Fruit fly (Drosophila melanogaster) whole organism, embryonic: ENCODE results near the gene CG17233.
A peak's percentile ranks its signal among the peaks of the same experiment; 100 is the strongest.

Experiments used
- Antp ChIP-seq: fragments of 200-800 bp; sonication (Bioruptor generic); optimal IDR thresholded peaks from 3 replicates; lab custom pipeline; 2016; ENCODE audit warnings: missing biosample characterization, missing genetic modification characterization
- BEAF-32 ChIP-seq: fragments of 200-800 bp; sonication (Bioruptor generic); optimal IDR thresholded peaks from 3 replicates; lab custom pipeline; 2017; ENCODE audit warnings: missing biosample characterization, missing genetic modification characterization, mild to moderate bottlenecking, moderate library complexity, missing genetic modification reagents
- Blimp-1 ChIP-seq: fragments of 200-800 bp; sonication (Bioruptor generic); optimal IDR thresholded peaks from 3 replicates; lab custom pipeline; 2018; ENCODE audit warnings: missing biosample characterization, missing genetic modification characterization, mild to moderate bottlenecking, moderate library complexity, missing genetic modification reagents
- BtbVII ChIP-seq: fragments of 200-800 bp; sonication (Bioruptor generic); optimal IDR thresholded peaks from 3 replicates; lab custom pipeline; 2017; ENCODE audit warnings: missing biosample characterization, mild to moderate bottlenecking, missing genetic modification characterization
- CG12155 ChIP-seq: fragments of 200-800 bp; sonication (Bioruptor generic); optimal IDR thresholded peaks from 3 replicates; lab custom pipeline; 2016; ENCODE audit warnings: missing biosample characterization, missing genetic modification characterization
- CG1233 ChIP-seq: fragments of 200-800 bp; sonication (Bioruptor generic); optimal IDR thresholded peaks from 4 replicates; lab custom pipeline; 2018; ENCODE audit warnings: missing biosample characterization, mild to moderate bottlenecking, missing genetic modification characterization
- CG13775 ChIP-seq: fragments of 200-800 bp; sonication (Bioruptor generic); optimal IDR thresholded peaks from 3 replicates; lab custom pipeline; 2017; ENCODE audit warnings: missing biosample characterization, mild to moderate bottlenecking, missing genetic modification characterization
- CG16863 ChIP-seq: fragments of 200-800 bp; sonication (Bioruptor generic); optimal IDR thresholded peaks from 3 replicates; lab custom pipeline; 2016; ENCODE audit warnings: missing biosample characterization, missing genetic modification characterization
- CG17385 ChIP-seq: fragments of 200-800 bp; sonication (Bioruptor generic); optimal IDR thresholded peaks from 3 replicates; lab custom pipeline; 2018; ENCODE audit warnings: missing biosample characterization, mild to moderate bottlenecking, missing genetic modification characterization
- CG17912 ChIP-seq: fragments of 200-800 bp; sonication (Bioruptor generic); optimal IDR thresholded peaks from 2 replicates; lab custom pipeline; 2018; ENCODE audit warnings: missing biosample characterization, mild to moderate bottlenecking, missing genetic modification characterization
- CG2116 ChIP-seq: fragments of 200-800 bp; sonication (Bioruptor generic); optimal IDR thresholded peaks from 3 replicates; lab custom pipeline; 2018; ENCODE audit warnings: missing biosample characterization, mild to moderate bottlenecking, missing genetic modification characterization
- CG2120 ChIP-seq: fragments of 200-800 bp; sonication (Bioruptor generic); optimal IDR thresholded peaks from 3 replicates; lab custom pipeline; 2016; ENCODE audit warnings: missing biosample characterization, missing genetic modification characterization
- CG2678 ChIP-seq: fragments of 200-800 bp; sonication (Bioruptor generic); optimal IDR thresholded peaks from 3 replicates; lab custom pipeline; 2019; ENCODE audit warnings: missing biosample characterization, mild to moderate bottlenecking, missing genetic modification characterization, moderate library complexity
- CG30403 ChIP-seq: fragments of 200-800 bp; sonication (Bioruptor generic); optimal IDR thresholded peaks from 3 replicates; lab custom pipeline; 2016; ENCODE audit warnings: missing biosample characterization, missing genetic modification characterization
- CG32767 ChIP-seq: fragments of 200-800 bp; sonication (Bioruptor generic); IDR thresholded peaks from 2 replicates; pipeline ENCODE4 v1.3.6; 2022; ENCODE audit warnings: missing biosample characterization, missing genetic modification characterization
- CG33557 ChIP-seq: fragments of 200-800 bp; sonication (Bioruptor generic); optimal IDR thresholded peaks from 2 replicates; lab custom pipeline; 2019; ENCODE audit warnings: missing biosample characterization, mild to moderate bottlenecking, missing genetic modification characterization, moderate library complexity
- CG3726 ChIP-seq: fragments of 200-800 bp; sonication (Bioruptor generic); IDR thresholded peaks from 3 replicates; pipeline ENCODE4, ENCODE4 v1.3.6; 2022; ENCODE audit warnings: missing biosample characterization, missing genetic modification characterization
- CG5953 ChIP-seq: fragments of 200-800 bp; sonication (Bioruptor generic); IDR thresholded peaks from 2 replicates; pipeline ENCODE4 v1.3.6; 2022; ENCODE audit warnings: missing biosample characterization, missing genetic modification characterization
- CG6765 ChIP-seq: fragments of 200-800 bp; sonication (Bioruptor generic); optimal IDR thresholded peaks from 3 replicates; lab custom pipeline; 2017; ENCODE audit warnings: missing biosample characterization, mild to moderate bottlenecking, missing genetic modification characterization
- CG7556 ChIP-seq: fragments of 200-800 bp; sonication (Bioruptor generic); optimal IDR thresholded peaks from 2 replicates; lab custom pipeline; 2017; ENCODE audit warnings: missing biosample characterization, mild to moderate bottlenecking, missing genetic modification characterization
- CG7928 ChIP-seq: fragments of 200-800 bp; sonication (Bioruptor generic); optimal IDR thresholded peaks from 2 replicates; lab custom pipeline; 2017; ENCODE audit warnings: missing biosample characterization, mild to moderate bottlenecking, missing genetic modification characterization
- CG7987 ChIP-seq: fragments of 200-800 bp; sonication (Bioruptor generic); optimal IDR thresholded peaks from 2 replicates; lab custom pipeline; 2018; ENCODE audit warnings: missing biosample characterization, mild to moderate bottlenecking, missing genetic modification characterization, moderate library complexity
- CG9609 ChIP-seq: fragments of 200-800 bp; sonication (Bioruptor generic); optimal IDR thresholded peaks from 3 replicates; lab custom pipeline; 2016; ENCODE audit warnings: missing biosample characterization, missing genetic modification characterization
- Dp ChIP-seq: fragments of 200-800 bp; sonication (Bioruptor generic); optimal IDR thresholded peaks from 2 replicates; lab custom pipeline; 2018; ENCODE audit warnings: missing biosample characterization, mild to moderate bottlenecking, missing genetic modification characterization, moderate library complexity
- E2f2 ChIP-seq: fragments of 200-800 bp; sonication (Bioruptor generic); IDR thresholded peaks from 2 replicates; pipeline ENCODE4 v1.3.6; 2022; ENCODE audit warnings: missing biosample characterization, missing genetic modification characterization
- Fer1 ChIP-seq: fragments of 200-800 bp; sonication (Bioruptor generic); optimal IDR thresholded peaks from 2 replicates; lab custom pipeline; 2017; ENCODE audit warnings: missing biosample characterization, mild to moderate bottlenecking, missing genetic modification characterization
- HLH54F ChIP-seq: fragments of 200-800 bp; sonication (Bioruptor generic); optimal IDR thresholded peaks from 3 replicates; lab custom pipeline; 2016; ENCODE audit warnings: missing biosample characterization, missing genetic modification characterization
- HmgZ ChIP-seq: fragments of 200-800 bp; sonication (Bioruptor generic); optimal IDR thresholded peaks from 2 replicates; lab custom pipeline; 2018; ENCODE audit warnings: missing biosample characterization, mild to moderate bottlenecking, missing genetic modification characterization
- Hr3 ChIP-seq: fragments of 200-800 bp; sonication (Bioruptor generic); optimal IDR thresholded peaks from 3 replicates; lab custom pipeline; 2016; ENCODE audit warnings: missing biosample characterization, missing genetic modification characterization
- Mes4 ChIP-seq: fragments of 200-800 bp; sonication (Bioruptor generic); optimal IDR thresholded peaks from 2 replicates; lab custom pipeline; 2016; ENCODE audit warnings: missing biosample characterization, missing genetic modification characterization
- Myb ChIP-seq: fragments of 200-800 bp; sonication (Bioruptor generic); optimal IDR thresholded peaks from 2 replicates; lab custom pipeline; 2016; ENCODE audit warnings: missing biosample characterization, missing genetic modification characterization
- NC2α ChIP-seq: fragments of 200-800 bp; sonication (Bioruptor generic); optimal IDR thresholded peaks from 2 replicates; lab custom pipeline; 2016; ENCODE audit warnings: missing biosample characterization, missing genetic modification characterization
- PHDP ChIP-seq: fragments of 200-800 bp; sonication (Bioruptor generic); optimal IDR thresholded peaks from 3 replicates; lab custom pipeline; 2018; ENCODE audit warnings: missing biosample characterization, mild to moderate bottlenecking, missing genetic modification characterization, moderate library complexity
- Sin3A ChIP-seq: fragments of >200 bp; optimal IDR thresholded peaks from 2 replicates; lab custom pipeline; 2018
- al ChIP-seq: fragments of 200-800 bp; sonication (Bioruptor generic); IDR thresholded peaks from 2 replicates; pipeline ENCODE4 v1.3.6; 2022; ENCODE audit warnings: missing biosample characterization, missing genetic modification characterization
- az2 ChIP-seq: fragments of 200-800 bp; sonication (Bioruptor generic); optimal IDR thresholded peaks from 3 replicates; lab custom pipeline; 2016; ENCODE audit warnings: missing biosample characterization, missing genetic modification characterization
- bsh ChIP-seq, 2 experiments: fragments of 200-800 bp; sonication (Bioruptor generic); optimal IDR thresholded peaks; 2 replicates each; lab custom pipeline; 2017 to 2018; ENCODE audit warnings: mild to moderate bottlenecking in 2 of 2, missing biosample characterization in 2 of 2, missing genetic modification characterization in 2 of 2, moderate library complexity in 1 of 2
- cato ChIP-seq: fragments of 200-800 bp; sonication (Bioruptor generic); optimal IDR thresholded peaks from 2 replicates; lab custom pipeline; 2016; ENCODE audit warnings: missing biosample characterization, missing genetic modification characterization, borderline replicate concordance
- dmrt11E ChIP-seq: fragments of 200-800 bp; sonication (Bioruptor generic); optimal IDR thresholded peaks from 3 replicates; lab custom pipeline; 2018; ENCODE audit warnings: missing biosample characterization, mild to moderate bottlenecking, missing genetic modification characterization, moderate library complexity
- exex ChIP-seq: fragments of 200-800 bp; sonication (Bioruptor generic); optimal IDR thresholded peaks from 4 replicates; lab custom pipeline; 2018; ENCODE audit warnings: missing biosample characterization, mild to moderate bottlenecking, missing genetic modification characterization, moderate library complexity
- gcm ChIP-seq: fragments of 200-800 bp; sonication (Bioruptor generic); optimal IDR thresholded peaks from 2 replicates; lab custom pipeline; 2019; ENCODE audit warnings: missing biosample characterization, mild to moderate bottlenecking, missing genetic modification characterization, moderate library complexity
- gcm2 ChIP-seq: fragments of 200-800 bp; sonication (Bioruptor generic); optimal IDR thresholded peaks from 2 replicates; lab custom pipeline; 2016; ENCODE audit warnings: missing biosample characterization, missing genetic modification characterization
- ind ChIP-seq: fragments of 200-800 bp; sonication (Bioruptor generic); optimal IDR thresholded peaks from 3 replicates; lab custom pipeline; 2016; ENCODE audit warnings: missing biosample characterization, missing genetic modification characterization
- inv ChIP-seq: fragments of 200-800 bp; sonication (Bioruptor generic); IDR thresholded peaks from 2 replicates; pipeline ENCODE4 v1.3.6; 2022; ENCODE audit warnings: missing biosample characterization, missing genetic modification characterization; ENCODE audit not compliant: partially characterized antibody
- nom ChIP-seq: fragments of 200-800 bp; sonication (Bioruptor generic); optimal IDR thresholded peaks from 2 replicates; lab custom pipeline; 2017; ENCODE audit warnings: missing biosample characterization, missing genetic modification characterization, mild to moderate bottlenecking, moderate library complexity, missing genetic modification reagents
- ro ChIP-seq: fragments of 200-800 bp; sonication (Bioruptor generic); IDR thresholded peaks from 2 replicates; pipeline ENCODE4 v1.3.6; 2022; ENCODE audit warnings: missing biosample characterization, missing genetic modification characterization
- stwl ChIP-seq: fragments of 200-800 bp; sonication (Bioruptor generic); optimal IDR thresholded peaks from 3 replicates; lab custom pipeline; 2018; ENCODE audit warnings: missing biosample characterization, mild to moderate bottlenecking, missing genetic modification characterization, moderate library complexity
- unpg ChIP-seq: fragments of 200-800 bp; sonication (Bioruptor generic); optimal IDR thresholded peaks from 3 replicates; lab custom pipeline; 2018; ENCODE audit warnings: missing biosample characterization, mild to moderate bottlenecking, missing genetic modification characterization, moderate library complexity

The CG17233 gene

dm6 chr3L:20221412-20221864, 20.3 kb downstream of the CG17233 start, which contains the start of gene CG17145 (continued):
- TF ChIP-seq NC2α (GFP tag; lab: Kevin White, UChicago) (no peak), CG33557 (GFP tag; lab: Kevin White, UChicago) (no peak), ind (GFP tag; lab: Kevin White, UChicago) (no peak), CG2120 (GFP tag; lab: Kevin White, UChicago) (peak; percentile 63), gcm (GFP tag; lab: Kevin White, UChicago) (no peak), CG3726 (GFP tag; lab: Robert Waterston, UW) (no peak), dmrt11E (no peak), BtbVII (GFP tag; lab: Kevin White, UChicago) (peak; percentile 6), ro (GFP tag; lab: Robert Waterston, UW) (no peak), exex (tag; lab: Kevin White, UChicago) (peak; percentile 60), CG9609 (GFP tag; lab: Kevin White, UChicago) (no peak), PHDP (tag; lab: Kevin White, UChicago) (peak; percentile 47), Sin3A (lab: Kevin White, UChicago) (no peak), inv (no peak), HmgZ (tag; lab: Kevin White, UChicago) (no peak), HLH54F (GFP tag; lab: Kevin White, UChicago) (no peak), Blimp-1 (GFP tag; lab: Kevin White, UChicago) (no peak), CG1233 (GFP tag; lab: Kevin White, UChicago) (no peak), unpg (GFP tag; lab: Kevin White, UChicago) (no peak), Antp (GFP tag; lab: Kevin White, UChicago) (no peak), gcm2 (GFP tag; lab: Kevin White, UChicago) (no peak), bsh (GFP tag; optimal IDR thresholded peaks at IDR 0.05; lab: Kevin White, UChicago) (no peak), nom (GFP tag; lab: Kevin White, UChicago) (no peak), Fer1 (GFP tag; lab: Kevin White, UChicago) (peak; percentile 49), Hr3 (no peak), CG7556 (GFP tag; lab: Kevin White, UChicago) (peak; percentile 18), CG7987 (GFP tag; lab: Kevin White, UChicago) (no peak), CG2678 (peak; percentile 63), CG17912 (no peak)

DNA sequence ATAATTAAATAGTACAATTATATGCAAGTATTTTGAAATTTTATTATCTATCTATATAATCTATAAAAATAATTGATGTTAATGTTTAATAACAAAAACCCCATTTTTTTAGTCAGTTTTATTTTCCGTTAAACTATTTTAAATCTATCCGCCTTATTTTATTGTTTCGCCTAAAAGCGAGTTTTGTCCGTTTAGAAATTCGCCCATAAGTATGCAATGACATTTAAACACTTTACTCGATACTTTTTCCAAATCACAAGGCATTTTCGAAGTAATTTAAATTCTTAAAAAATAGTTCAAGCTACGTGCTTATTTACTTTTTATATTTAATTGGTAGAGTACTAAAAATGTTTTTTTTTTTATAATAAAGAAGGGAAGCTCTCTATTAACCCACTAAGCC, 20.8 kb downstream of the CG17233 start:
- TF ChIP-seq CG5953 (GFP tag; lab: Robert Waterston, UW) (no peak), Myb (GFP tag; lab: Kevin White, UChicago) (peak; percentile 84), E2f2 (GFP tag; lab: Robert Waterston, UW) (peak; percentile 44), CG2116 (GFP tag; lab: Kevin White, UChicago) (no peak), Dp (peak; percentile 41), CG30403 (no peak), CG16863 (peak; percentile 55), cato (no peak), CG13775 (GFP tag; lab: Kevin White, UChicago) (no peak), BEAF-32 (peak; percentile 30), CG12155 (GFP tag; lab: Kevin White, UChicago) (peak; percentile 67), az2 (GFP tag; lab: Kevin White, UChicago) (no peak), CG7928 (GFP tag; lab: Kevin White, UChicago) (no peak), CG32767 (GFP tag; lab: Robert Waterston, UW) (no peak), CG17385 (GFP tag; lab: Kevin White, UChicago) (no peak), stwl (tag; lab: Kevin White, UChicago) (peak; percentile 6), al (no peak), CG6765 (no peak), Mes4 (no peak)
